Worm (Caenorhabditis elegans) whole organism, mixed stage, embryonic: ENCODE data around the gene npr-30.

Experiments used
- M03D4.4 ChIP-seq: sonication (generic microtip); optimal IDR thresholded peaks from 2 replicates; lab custom pipeline; 2017; ENCODE audit warnings: mild to moderate bottlenecking, missing genetic modification characterization, missing compliant biosample characterization
- bed-3 ChIP-seq: fragments of 200-800 bp; sonication (Bioruptor generic); optimal IDR thresholded peaks from 3 replicates; lab custom pipeline; 2018; ENCODE audit warnings: mild to moderate bottlenecking, missing genetic modification characterization, moderate library complexity, missing compliant biosample characterization
- blmp-1 ChIP-seq: fragments of 150-350 bp; optimal IDR thresholded peaks from 2 replicates; lab custom pipeline; 2014; ENCODE audit warnings: missing biosample characterization, missing genetic modification characterization
- ceh-83 ChIP-seq: fragments of 200-800 bp; sonication (Bioruptor generic); optimal IDR thresholded peaks from 2 replicates; lab custom pipeline; 2018; ENCODE audit warnings: mild to moderate bottlenecking, missing genetic modification characterization, missing compliant biosample characterization
- ces-1 ChIP-seq: fragments of 150-350 bp; optimal IDR thresholded peaks from 2 replicates; lab custom pipeline; 2014; ENCODE audit warnings: missing biosample characterization, missing genetic modification reagents, missing genetic modification characterization
- cnd-1 ChIP-seq: fragments of 200-800 bp; sonication (Bioruptor generic); optimal IDR thresholded peaks from 2 replicates; lab custom pipeline; 2018; ENCODE audit warnings: mild to moderate bottlenecking, missing genetic modification characterization, missing compliant biosample characterization
- drap-1 ChIP-seq: fragments of 200-800 bp; sonication (Bioruptor generic); optimal IDR thresholded peaks from 3 replicates; lab custom pipeline; 2018; ENCODE audit warnings: mild to moderate bottlenecking, missing genetic modification characterization, missing compliant biosample characterization
- elt-1 ChIP-seq: sonication (generic microtip); optimal IDR thresholded peaks from 2 replicates; lab custom pipeline; 2017; ENCODE audit warnings: missing genetic modification characterization, mild to moderate bottlenecking, missing compliant biosample characterization, antibody characterized with exemption, moderate library complexity, borderline replicate concordance; ENCODE audit not compliant: insufficient read depth
- elt-3 ChIP-seq: fragments of 150-350 bp; optimal IDR thresholded peaks from 2 replicates; lab custom pipeline; 2014; ENCODE audit warnings: missing biosample characterization, missing genetic modification characterization
- flh-1 ChIP-seq: fragments of 200-800 bp; sonication (Bioruptor generic); optimal IDR thresholded peaks from 2 replicates; lab custom pipeline; 2018; ENCODE audit warnings: mild to moderate bottlenecking, missing genetic modification characterization, moderate library complexity, missing compliant biosample characterization
- ham-2 ChIP-seq: fragments of 200-800 bp; sonication (Bioruptor generic); optimal IDR thresholded peaks from 2 replicates; lab custom pipeline; 2018; ENCODE audit warnings: mild to moderate bottlenecking, missing genetic modification characterization, missing compliant biosample characterization
- hlh-1 ChIP-seq: fragments of 150-350 bp; optimal IDR thresholded peaks from 2 replicates; lab custom pipeline; 2014; ENCODE audit warnings: missing biosample characterization, missing genetic modification reagents, missing genetic modification characterization
- lin-13 ChIP-seq: fragments of 150-350 bp; optimal IDR thresholded peaks from 2 replicates; lab custom pipeline; 2014; ENCODE audit warnings: missing biosample characterization, missing genetic modification characterization
- lin-32 ChIP-seq: fragments of 200-800 bp; sonication (Bioruptor generic); optimal IDR thresholded peaks from 2 replicates; lab custom pipeline; 2018; ENCODE audit warnings: mild to moderate bottlenecking, missing genetic modification characterization, missing compliant biosample characterization
- lsy-2 ChIP-seq: fragments of 150-350 bp; optimal IDR thresholded peaks from 2 replicates; lab custom pipeline; 2014; ENCODE audit warnings: missing biosample characterization, missing genetic modification characterization
- mab-5 ChIP-seq: fragments of 150-350 bp; optimal IDR thresholded peaks from 2 replicates; lab custom pipeline; 2014; ENCODE audit warnings: missing biosample characterization, missing genetic modification characterization
- mep-1 ChIP-seq: fragments of 150-350 bp; optimal IDR thresholded peaks from 2 replicates; lab custom pipeline; 2017; ENCODE audit warnings: missing biosample characterization, missing genetic modification reagents, missing genetic modification characterization, inconsistent platforms
- mls-2 ChIP-seq: sonication (generic microtip); optimal IDR thresholded peaks from 2 replicates; lab custom pipeline; 2016; ENCODE audit warnings: mild to moderate bottlenecking, missing genetic modification characterization, moderate library complexity, missing compliant biosample characterization
- nhr-12 ChIP-seq: fragments of 150-350 bp; optimal IDR thresholded peaks from 2 replicates; lab custom pipeline; 2014; ENCODE audit warnings: missing biosample characterization, missing genetic modification characterization
- nhr-2 ChIP-seq: fragments of 150-350 bp; optimal IDR thresholded peaks from 2 replicates; lab custom pipeline; 2014; ENCODE audit warnings: missing biosample characterization, missing genetic modification characterization
- nhr-237 ChIP-seq: fragments of 150-350 bp; optimal IDR thresholded peaks from 2 replicates; lab custom pipeline; 2014; ENCODE audit warnings: missing biosample characterization, missing genetic modification characterization
- nhr-28 ChIP-seq: fragments of 150-350 bp; optimal IDR thresholded peaks from 2 replicates; lab custom pipeline; 2014; ENCODE audit warnings: missing biosample characterization, missing genetic modification characterization
- nhr-76 ChIP-seq: sonication (generic microtip); optimal IDR thresholded peaks from 2 replicates; lab custom pipeline; 2017; ENCODE audit warnings: missing biosample characterization, missing genetic modification characterization
- pha-4 ChIP-seq: fragments of 150-350 bp; optimal IDR thresholded peaks from 2 replicates; lab custom pipeline; 2018; ENCODE audit warnings: missing biosample characterization, missing genetic modification reagents, missing genetic modification characterization
- sem-2 ChIP-seq: fragments of 200-800 bp; sonication (Bioruptor generic); optimal IDR thresholded peaks from 2 replicates; lab custom pipeline; 2018; ENCODE audit warnings: mild to moderate bottlenecking, missing genetic modification characterization, missing compliant biosample characterization
- snpc-4 ChIP-seq: fragments of 150-350 bp; optimal IDR thresholded peaks from 2 replicates; lab custom pipeline; 2014; ENCODE audit warnings: missing biosample characterization, missing genetic modification characterization
- sptf-1 ChIP-seq: sonication (generic microtip); optimal IDR thresholded peaks from 2 replicates; lab custom pipeline; 2017; ENCODE audit warnings: mild to moderate bottlenecking, missing genetic modification characterization, moderate library complexity, missing compliant biosample characterization
- tbx-8 ChIP-seq: fragments of 200-800 bp; sonication (Bioruptor generic); optimal IDR thresholded peaks from 2 replicates; lab custom pipeline; 2018; ENCODE audit warnings: mild to moderate bottlenecking, missing genetic modification characterization, moderate library complexity, missing compliant biosample characterization
- unc-120 ChIP-seq: sonication (generic microtip); optimal IDR thresholded peaks from 2 replicates; lab custom pipeline; 2017; ENCODE audit warnings: missing genetic modification characterization, missing compliant biosample characterization; ENCODE audit not compliant: poor library complexity, severe bottlenecking
- unc-39 ChIP-seq: fragments of 150-350 bp; optimal IDR thresholded peaks from 2 replicates; lab custom pipeline; 2014; ENCODE audit warnings: missing biosample characterization, missing genetic modification characterization
- unc-62 ChIP-seq: fragments of 150-350 bp; optimal IDR thresholded peaks from 2 replicates; lab custom pipeline; 2014; ENCODE audit warnings: missing biosample characterization, missing genetic modification reagents, missing genetic modification characterization
- zip-8 ChIP-seq: fragments of 150-350 bp; optimal IDR thresholded peaks from 2 replicates; lab custom pipeline; 2014; ENCODE audit warnings: missing biosample characterization, missing genetic modification characterization

npr-30 gene

DNA sequence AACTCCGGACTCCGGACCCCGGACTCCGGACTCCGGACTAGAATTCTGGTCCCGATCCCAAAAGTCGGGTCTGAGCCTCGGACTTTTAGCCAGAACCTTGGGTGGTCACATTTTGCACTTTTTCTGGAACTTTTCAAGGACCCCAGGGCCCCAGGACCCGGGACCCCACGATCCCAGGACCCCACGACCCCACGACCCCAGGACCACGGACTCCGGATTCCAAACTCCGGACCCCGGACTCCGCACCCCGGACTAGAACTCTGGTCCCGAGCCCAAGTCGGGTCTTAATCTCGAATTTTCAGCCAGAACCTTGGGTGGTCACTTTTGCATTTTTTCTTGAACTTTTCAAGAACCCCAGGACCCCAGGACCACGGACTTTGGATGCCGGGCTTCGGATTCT, 39.6 kb downstream of the npr-30 start:
- TF ChIP-seq mab-5 (tag; lab: Kevin White, UChicago) (no peak), elt-3 (tag; lab: Kevin White, UChicago) (no peak), ham-2 (GFP tag; lab: Kevin White, UChicago) (no peak), lin-13 (tag; lab: Kevin White, UChicago) (no peak), nhr-76 (no peak), bed-3 (GFP tag; lab: Kevin White, UChicago) (no peak), lsy-2 (tag; lab: Kevin White, UChicago) (no peak), flh-1 (GFP tag; lab: Kevin White, UChicago) (no peak), mls-2 (no peak), sem-2 (GFP tag; lab: Kevin White, UChicago) (no peak), sptf-1 (tag; lab: Kevin White, UChicago) (no peak), M03D4.4 (tag; lab: Kevin White, UChicago) (no peak), zip-8 (tag; lab: Kevin White, UChicago) (no peak), elt-1 (tag; lab: Kevin White, UChicago) (no peak), unc-120 (tag; lab: Kevin White, UChicago) (no peak), blmp-1 (tag; lab: Kevin White, UChicago) (no peak), ceh-83 (GFP tag; lab: Kevin White, UChicago) (no peak), unc-39 (tag; lab: Kevin White, UChicago) (no peak), drap-1 (GFP tag; lab: Kevin White, UChicago) (no peak)

DNA sequence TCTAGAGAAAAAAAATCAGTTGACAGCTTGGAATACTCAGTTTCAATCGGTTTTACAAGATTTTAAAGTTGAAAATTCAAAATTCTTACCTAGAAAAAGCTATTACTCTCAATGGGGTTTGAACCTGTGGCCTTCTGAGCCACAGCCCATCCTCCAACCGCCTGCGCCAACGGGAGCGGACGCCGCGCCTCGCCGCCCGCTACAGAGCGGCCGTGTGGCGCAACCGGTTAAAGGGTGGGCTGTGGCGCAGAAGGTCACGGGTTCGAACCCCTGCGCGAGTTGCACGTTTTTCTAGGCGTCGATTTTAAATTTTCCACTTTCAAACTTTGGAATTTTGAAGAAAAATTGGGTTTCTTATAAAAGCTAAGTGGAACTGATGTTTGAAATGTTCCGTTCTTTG, 45.2 kb downstream of the npr-30 start:
- TF ChIP-seq unc-120 (tag; lab: Kevin White, UChicago) (no peak), hlh-1 (tag; lab: Kevin White, UChicago) (no peak)

DNA sequence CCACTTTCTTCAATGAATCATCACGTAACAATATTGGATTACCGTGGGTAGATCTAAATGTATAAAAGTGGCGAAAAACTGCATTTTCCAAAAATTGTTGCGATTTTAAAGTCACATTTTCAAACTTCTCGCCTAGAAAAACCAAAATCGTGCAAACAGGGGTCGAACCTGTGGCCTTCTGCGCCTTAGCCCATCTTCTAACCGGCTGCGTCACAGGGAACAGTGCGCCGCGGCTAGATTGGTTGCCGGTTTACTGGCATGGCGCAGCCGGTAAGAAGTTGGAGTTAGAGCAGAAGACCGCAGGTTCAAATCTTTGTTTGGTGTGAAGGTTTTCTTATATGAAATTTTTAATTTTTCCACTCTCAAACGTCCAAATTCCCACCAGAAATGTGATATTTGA, 45.9 kb downstream of the npr-30 start:
- TF ChIP-seq drap-1 (GFP tag; lab: Kevin White, UChicago): no peak
- TF ChIP-seq sem-2 (GFP tag; lab: Kevin White, UChicago): no peak
- TF ChIP-seq ces-1 (GFP tag; lab: Kevin White, UChicago): no peak
- TF ChIP-seq cnd-1 (tag; lab: Kevin White, UChicago): no peak
- TF ChIP-seq, all 35 proteins: peak for 0

DNA sequence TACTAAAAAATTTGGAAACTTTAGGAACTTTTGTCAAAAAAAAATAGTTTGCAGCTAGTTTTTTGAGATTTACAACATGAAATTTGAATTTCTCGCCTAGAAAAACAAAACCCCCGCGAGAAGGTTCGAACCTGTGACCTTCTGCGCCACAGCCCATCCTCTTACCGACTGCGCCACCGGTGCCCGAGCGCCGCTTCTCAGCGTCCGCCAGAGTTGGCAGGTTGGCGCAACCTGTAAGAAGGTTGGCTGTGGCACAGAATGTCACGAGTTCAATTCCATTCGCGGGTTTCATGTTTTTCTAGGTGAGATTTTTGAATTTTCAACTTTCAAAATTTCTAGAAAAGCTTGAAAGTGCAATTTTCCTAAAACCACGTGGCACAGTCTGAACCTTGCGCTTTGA, 47.3 kb downstream of the npr-30 start:
- TF ChIP-seq mep-1 (tag; lab: Kevin White, UChicago) (no peak), unc-62 (GFP tag; lab: Kevin White, UChicago) (no peak), unc-39 (tag; lab: Kevin White, UChicago) (no peak), elt-1 (tag; lab: Kevin White, UChicago) (no peak), lin-32 (GFP tag; lab: Kevin White, UChicago) (no peak), nhr-2 (no peak), lsy-2 (tag; lab: Kevin White, UChicago) (no peak), M03D4.4 (tag; lab: Kevin White, UChicago) (no peak), sem-2 (GFP tag; lab: Kevin White, UChicago) (no peak), drap-1 (GFP tag; lab: Kevin White, UChicago) (no peak), mls-2 (no peak), nhr-28 (tag; lab: Kevin White, UChicago) (no peak), nhr-237 (no peak), tbx-8 (GFP tag; lab: Kevin White, UChicago) (no peak), mab-5 (tag; lab: Kevin White, UChicago) (no peak), snpc-4 (tag; lab: Kevin White, UChicago) (no peak), hlh-1 (tag; lab: Kevin White, UChicago) (no peak), nhr-12 (tag; lab: Kevin White, UChicago) (no peak), pha-4 (tag; lab: Kevin White, UChicago) (no peak)

DNA sequence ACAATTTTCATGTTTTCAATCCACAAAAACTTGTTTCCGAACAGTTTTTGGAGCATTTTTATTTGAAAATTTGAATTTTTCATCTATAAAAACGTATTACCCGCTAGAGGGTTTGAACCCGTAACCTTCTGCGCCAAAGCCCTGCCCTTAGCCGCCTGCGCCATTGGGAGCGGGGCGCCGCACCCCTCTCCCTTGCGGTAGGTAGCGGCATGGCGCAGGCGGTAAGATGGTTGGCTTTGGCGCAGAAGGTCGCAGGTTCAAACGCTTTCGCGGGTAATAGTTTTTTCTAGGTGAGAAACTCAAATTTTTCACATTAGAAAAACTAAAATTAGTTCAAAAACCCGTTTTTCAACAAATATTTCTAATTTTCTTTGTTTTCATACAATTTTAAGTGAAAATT, 48.5 kb downstream of the npr-30 start:
- no peak for TF ChIP-seq unc-120 (tag; lab: Kevin White, UChicago)
- TF ChIP-seq sptf-1 (tag; lab: Kevin White, UChicago): no peak
- no peak for TF ChIP-seq M03D4.4 (tag; lab: Kevin White, UChicago)
- no peak for TF ChIP-seq sem-2 (GFP tag; lab: Kevin White, UChicago)
